Worm (Caenorhabditis elegans): ENCODE results near the gene T22C8.3.

Gene T22C8.3

DNA sequence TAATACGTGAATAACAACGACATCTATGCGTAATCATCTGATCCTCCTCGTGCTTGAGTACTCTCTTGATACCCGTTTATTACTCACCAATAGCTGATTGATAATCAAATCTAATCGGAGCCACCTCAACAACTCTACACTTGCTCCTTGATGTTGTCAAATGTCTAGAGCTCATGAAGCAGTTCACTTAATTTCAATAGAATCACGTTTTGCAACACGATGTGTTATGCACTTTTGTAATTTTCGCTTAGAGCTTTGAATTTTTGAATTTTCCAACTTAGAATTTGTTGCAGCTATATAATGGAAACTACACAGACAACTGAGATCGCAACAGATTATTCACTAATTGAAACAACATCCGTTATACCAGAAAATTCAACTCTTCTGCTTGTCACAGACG, 9.3 kb downstream of the T22C8.3 start, which contains the start of gene T22C8.1:
TSS of gene T22C8.1 (plus strand) at position 301 of the 400 bp plus-strand sequence.
- TF ChIP-seq unc-62 (GFP tag; optimal IDR thresholded peaks at IDR 0.05) (no peak), sptf-1 (tag; optimal IDR thresholded peaks at IDR 0.05) (no peak), ztf-11 (tag; optimal IDR thresholded peaks at IDR 0.05) (no peak), zip-8 (tag; optimal IDR thresholded peaks at IDR 0.05) (no peak), drap-1 (GFP tag; optimal IDR thresholded peaks at IDR 0.05) (no peak), ceh-39 (tag; optimal IDR thresholded peaks at IDR 0.05) (no peak), ces-1 (GFP tag; optimal IDR thresholded peaks at IDR 0.05) (no peak), mls-2 (tag; optimal IDR thresholded peaks at IDR 0.05) (no peak), nhr-76 (tag; optimal IDR thresholded peaks at IDR 0.05) (no peak), nhr-237 (tag; optimal IDR thresholded peaks at IDR 0.05) (no peak), nhr-12 (tag; optimal IDR thresholded peaks at IDR 0.05) (no peak), unc-39 (tag; optimal IDR thresholded peaks at IDR 0.05) (no peak), cnd-1 (tag; optimal IDR thresholded peaks at IDR 0.05) (no peak), hlh-1 (tag; optimal IDR thresholded peaks at IDR 0.05) (no peak), elt-3 (tag; optimal IDR thresholded peaks at IDR 0.05) (no peak), elt-1 (tag; optimal IDR thresholded peaks at IDR 0.05; ENCODE audit: borderline replicate concordance, insufficient read depth) (no peak), bed-3 (GFP tag; optimal IDR thresholded peaks at IDR 0.05) (no peak), nhr-2 (tag; optimal IDR thresholded peaks at IDR 0.05) (no peak), lin-13 (tag; optimal IDR thresholded peaks at IDR 0.05) (no peak)

DNA sequence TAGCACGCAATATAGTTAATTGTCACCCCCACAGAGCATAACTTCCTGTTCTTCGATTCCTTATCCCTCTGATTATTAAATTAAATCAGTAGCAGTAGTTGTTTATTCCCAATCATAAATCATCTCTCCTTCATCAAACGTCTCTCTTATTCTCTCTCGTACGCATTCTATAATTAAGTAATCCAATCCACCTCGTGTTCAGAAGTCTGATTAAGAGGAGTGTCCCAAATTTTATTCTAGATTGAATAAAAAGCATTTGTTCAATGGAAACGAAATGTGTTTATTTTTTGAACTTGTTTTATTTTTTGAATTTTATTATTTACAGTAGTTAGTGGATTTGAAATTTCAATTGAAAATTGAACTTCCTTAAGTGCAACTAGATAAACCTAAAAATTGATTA, 10.5 kb downstream of the T22C8.3 start:
- peak; percentile 65 for TF ChIP-seq ces-1 (GFP tag; optimal IDR thresholded peaks at IDR 0.05)
- no peak for TF ChIP-seq pha-4 (tag; optimal IDR thresholded peaks at IDR 0.05)
- TF ChIP-seq snpc-4 (tag; optimal IDR thresholded peaks at IDR 0.05), result no peak

DNA sequence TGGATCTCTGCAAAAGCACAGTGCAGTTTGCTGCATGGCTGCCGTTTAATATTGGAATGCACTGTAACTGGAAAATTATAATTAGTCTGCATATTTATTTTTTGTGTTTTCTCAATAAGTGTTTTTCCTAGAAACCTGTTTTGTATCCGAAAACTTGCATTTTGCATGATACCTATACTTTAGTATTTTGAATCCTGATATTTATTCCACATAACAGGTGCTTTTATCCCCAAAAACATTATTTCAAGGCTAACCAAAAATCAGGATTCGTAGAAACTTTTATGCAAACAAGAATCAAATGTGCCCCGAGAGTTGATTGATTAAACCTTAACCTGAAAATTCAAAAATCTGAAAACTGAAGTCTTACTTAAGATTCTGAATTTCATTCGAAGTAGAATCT, 11.2 kb downstream of the T22C8.3 start:
- no peak for TF ChIP-seq mep-1 (tag; optimal IDR thresholded peaks at IDR 0.05)

ce11 chrII:8610085-8610484, 11.7 kb downstream of the T22C8.3 start, which contains the start of gene F28C6.9:
Gene F28C6.9, minus strand, starts transcription at chrII:8610185.
- TF ChIP-seq tbx-8 (GFP tag; optimal IDR thresholded peaks at IDR 0.05), result no peak
- TF ChIP-seq ztf-11 (tag; optimal IDR thresholded peaks at IDR 0.05), result no peak
- TF ChIP-seq ces-1 (GFP tag; optimal IDR thresholded peaks at IDR 0.05), result no peak
- no peak for TF ChIP-seq lin-32 (GFP tag; optimal IDR thresholded peaks at IDR 0.05)
- no peak for TF ChIP-seq pha-4 (tag; optimal IDR thresholded peaks at IDR 0.05)
- TF ChIP-seq lsy-2 (tag; optimal IDR thresholded peaks at IDR 0.05), result no peak
- no peak for TF ChIP-seq hlh-1 (tag; optimal IDR thresholded peaks at IDR 0.05)
- TF ChIP-seq elt-3 (tag; optimal IDR thresholded peaks at IDR 0.05), result no peak
- TF ChIP-seq ham-2 (GFP tag; optimal IDR thresholded peaks at IDR 0.05), result no peak
- no peak for TF ChIP-seq flh-1 (GFP tag; optimal IDR thresholded peaks at IDR 0.05)
- no peak for TF ChIP-seq mep-1 (tag; optimal IDR thresholded peaks at IDR 0.05)
- no peak for TF ChIP-seq nhr-12 (tag; optimal IDR thresholded peaks at IDR 0.05)
- TF ChIP-seq nhr-28 (tag; optimal IDR thresholded peaks at IDR 0.05), result no peak
- TF ChIP-seq lin-13 (tag; optimal IDR thresholded peaks at IDR 0.05), result no peak

DNA sequence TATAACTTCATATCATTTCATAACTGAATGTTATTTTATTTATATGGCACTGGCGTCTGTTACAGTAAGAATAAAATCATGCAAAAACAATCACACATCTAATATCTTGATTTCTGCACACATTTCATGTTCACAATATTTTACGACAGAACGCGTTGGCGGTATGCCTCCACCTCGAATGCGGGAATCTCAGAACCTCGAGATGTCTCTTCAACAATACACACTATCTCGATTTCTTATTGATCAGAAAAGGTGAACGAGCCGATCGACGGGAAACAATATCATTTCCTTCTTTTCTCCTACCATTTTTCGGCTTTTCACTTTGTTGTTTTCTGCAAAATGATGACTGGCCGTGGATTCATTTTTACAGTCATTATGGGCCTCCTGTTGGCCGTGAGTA, 14.1 kb downstream of the T22C8.3 start, which contains the start of gene F28C6.10:
TSS of gene F28C6.10 (plus strand) at position 301 of the 400 bp plus-strand sequence.
- TF ChIP-seq elt-3 (tag; optimal IDR thresholded peaks at IDR 0.05) (no peak), ham-2 (GFP tag; optimal IDR thresholded peaks at IDR 0.05) (no peak), zip-8 (tag; optimal IDR thresholded peaks at IDR 0.05) (no peak), nhr-237 (tag; optimal IDR thresholded peaks at IDR 0.05) (no peak), ceh-39 (tag; optimal IDR thresholded peaks at IDR 0.05) (no peak), ztf-11 (tag; optimal IDR thresholded peaks at IDR 0.05) (no peak), unc-62 (GFP tag; optimal IDR thresholded peaks at IDR 0.05) (no peak), nhr-12 (tag; optimal IDR thresholded peaks at IDR 0.05) (no peak), elt-1 (tag; optimal IDR thresholded peaks at IDR 0.05; ENCODE audit: borderline replicate concordance, insufficient read depth) (no peak), M03D4.4 (tag; optimal IDR thresholded peaks at IDR 0.05) (no peak), pha-4 (tag; optimal IDR thresholded peaks at IDR 0.05) (no peak), hlh-1 (tag; optimal IDR thresholded peaks at IDR 0.05) (no peak), tbx-8 (GFP tag; optimal IDR thresholded peaks at IDR 0.05) (no peak), flh-1 (GFP tag; optimal IDR thresholded peaks at IDR 0.05) (no peak), nhr-76 (tag; optimal IDR thresholded peaks at IDR 0.05) (no peak)

DNA sequence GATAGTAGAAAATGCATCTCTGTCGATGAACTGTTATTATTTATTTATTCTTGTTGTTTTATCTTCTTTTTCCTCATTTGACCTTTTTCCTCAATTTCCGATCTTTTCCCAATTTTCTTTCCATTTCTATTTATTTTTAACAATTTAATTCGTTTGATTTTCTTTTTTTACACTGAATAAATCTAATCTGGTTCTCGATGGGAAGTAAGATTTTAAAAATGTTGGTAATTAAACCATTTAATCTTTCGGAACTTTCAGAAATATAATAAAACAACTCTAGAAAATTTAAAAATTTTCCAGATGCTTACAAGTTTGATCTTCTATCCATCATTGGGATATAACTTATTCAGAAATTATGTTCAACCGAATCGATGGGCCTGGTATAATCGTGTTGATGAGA, 15.2 kb downstream of the T22C8.3 start, which contains the start of gene F28C6.8:
TSS of gene F28C6.8 (plus strand) at position 301 of the 400 bp plus-strand sequence.
- TF ChIP-seq cnd-1 (tag; optimal IDR thresholded peaks at IDR 0.05), result no peak
- no peak for TF ChIP-seq pha-4 (tag; optimal IDR thresholded peaks at IDR 0.05)
- TF ChIP-seq mls-2 (tag; optimal IDR thresholded peaks at IDR 0.05), result no peak
- no peak for TF ChIP-seq nhr-12 (tag; optimal IDR thresholded peaks at IDR 0.05)
- TF ChIP-seq elt-1 (tag; optimal IDR thresholded peaks at IDR 0.05; ENCODE audit: borderline replicate concordance, insufficient read depth), result no peak
- TF ChIP-seq snpc-4 (tag; optimal IDR thresholded peaks at IDR 0.05), result no peak
- TF ChIP-seq mab-5 (tag; optimal IDR thresholded peaks at IDR 0.05), result no peak
- TF ChIP-seq drap-1 (GFP tag; optimal IDR thresholded peaks at IDR 0.05), result no peak
- no peak for TF ChIP-seq nhr-28 (tag; optimal IDR thresholded peaks at IDR 0.05)

All from whole organism, mixed stage, embryonic.